Fruit fly (Drosophila melanogaster) S2 (cell line): ENCODE data around the gene Ude.

Experiments used
- CG8478 ChIP-seq: fragments of >200 bp; optimal IDR thresholded peaks from 2 replicates; lab custom pipeline; 2018
- CTCF ChIP-seq, 2 experiments: fragments of >200 bp; optimal IDR thresholded peaks; 2 replicates each; lab custom pipeline; 2018

dm6 chr3R:24816993-24817854 lies 17.8 kb upstream of the Ude start, which contains the start of the genes CG5808 and Saf-B:
- TF ChIP-seq CG8478 (lab: Kevin White, UChicago) (no peak), CTCF (optimal IDR thresholded peaks at IDR 0.05; lab: Kevin White, UChicago) (no peak)
